Worm (Caenorhabditis elegans) whole organism, L1 larva: ENCODE data around the gene pinn-1.

Experiments
- C16A3.4 ChIP-seq: fragments of 150-350 bp; optimal IDR thresholded peaks from 2 replicates; lab custom pipeline; 2014; ENCODE audit warnings: missing biosample characterization, missing genetic modification characterization
- C34B4.2 ChIP-seq: sonication (generic microtip); optimal IDR thresholded peaks from 2 replicates; lab custom pipeline; 2017; ENCODE audit warnings: mild to moderate bottlenecking, missing genetic modification characterization, missing compliant biosample characterization
- aha-1 ChIP-seq: fragments of 150-350 bp; optimal IDR thresholded peaks from 2 replicates; lab custom pipeline; 2014; ENCODE audit warnings: missing biosample characterization, missing genetic modification characterization
- alr-1 ChIP-seq: fragments of 200-800 bp; sonication (Bioruptor generic); optimal IDR thresholded peaks from 2 replicates; lab custom pipeline; 2018; ENCODE audit warnings: borderline replicate concordance, mild to moderate bottlenecking, missing genetic modification characterization, missing compliant biosample characterization
- aly-2 ChIP-seq: fragments of 150-350 bp; optimal IDR thresholded peaks from 2 replicates; lab custom pipeline; 2014; ENCODE audit warnings: missing biosample characterization, missing genetic modification characterization
- blmp-1 ChIP-seq: fragments of 150-350 bp; optimal IDR thresholded peaks from 2 replicates; lab custom pipeline; 2014; ENCODE audit warnings: missing biosample characterization, missing genetic modification characterization
- ceh-63 ChIP-seq: fragments of 200-800 bp; sonication (Bioruptor generic); optimal IDR thresholded peaks from 2 replicates; lab custom pipeline; 2018; ENCODE audit warnings: mild to moderate bottlenecking, missing genetic modification characterization, missing compliant biosample characterization
- ceh-8 ChIP-seq: fragments of 200-800 bp; sonication (Bioruptor generic); optimal IDR thresholded peaks from 2 replicates; lab custom pipeline; 2018; ENCODE audit warnings: mild to moderate bottlenecking, missing genetic modification characterization, moderate library complexity, missing compliant biosample characterization
- ceh-82 ChIP-seq, 3 experiments: fragments of 150-350 bp in 1 of 3; sonication (generic microtip) in 2 of 3; optimal IDR thresholded peaks; 2 replicates each; lab custom pipeline; 2014 to 2017; ENCODE audit warnings: missing biosample characterization in 3 of 3, missing genetic modification characterization in 3 of 3
- ceh-88 ChIP-seq: fragments of 200-800 bp; sonication (Bioruptor generic); IDR thresholded peaks from 2 replicates; pipeline ENCODE4 v1.3.6; 2022; ENCODE audit warnings: missing genetic modification characterization, missing compliant biosample characterization
- ceh-90 ChIP-seq: sonication (generic microtip); optimal IDR thresholded peaks from 2 replicates; lab custom pipeline; 2016; ENCODE audit warnings: missing genetic modification characterization, missing compliant biosample characterization
- ces-1 ChIP-seq: fragments of 150-350 bp; optimal IDR thresholded peaks from 2 replicates; lab custom pipeline; 2014; ENCODE audit warnings: missing biosample characterization, missing genetic modification reagents, missing genetic modification characterization
- efl-1 ChIP-seq, 4 experiments: fragments of 150-350 bp; optimal IDR thresholded peaks in 3 of 4; peaks in 1 of 4; 1 replicate in 1 of 4; 2 replicates in 3 of 4; lab custom pipeline; 2014; ENCODE audit warnings: missing biosample characterization in 2 of 4, missing genetic modification characterization in 2 of 4, missing genetic modification reagents in 2 of 4
- efl-3 ChIP-seq: fragments of 200-800 bp; sonication (Bioruptor generic); optimal IDR thresholded peaks from 2 replicates; lab custom pipeline; 2018; ENCODE audit warnings: mild to moderate bottlenecking, missing genetic modification characterization, missing compliant biosample characterization
- egl-13 ChIP-seq: sonication (generic microtip); optimal IDR thresholded peaks from 2 replicates; lab custom pipeline; 2016; ENCODE audit warnings: missing genotype, missing genetic modification reagents, missing genetic modification characterization, missing compliant biosample characterization
- egl-27 ChIP-seq, 2 experiments: fragments of 150-350 bp in 1 of 2; sonication (generic microtip); optimal IDR thresholded peaks; 3 replicates each; lab custom pipeline; 2017 to 2018; ENCODE audit warnings: missing biosample characterization in 2 of 2, missing genetic modification characterization in 2 of 2, missing genetic modification reagents in 2 of 2
- elt-3 ChIP-seq, 6 experiments: fragments of 150-350 bp in 1 of 6; sonication (generic microtip); optimal IDR thresholded peaks; 2 replicates each; lab custom pipeline; 2017 to 2018; ENCODE audit warnings: missing biosample characterization in 6 of 6, missing genetic modification characterization in 6 of 6, inconsistent platforms in 1 of 6
- fkh-10 ChIP-seq: sonication (generic microtip); optimal IDR thresholded peaks from 2 replicates; lab custom pipeline; 2017; ENCODE audit warnings: missing biosample characterization, missing genetic modification reagents, missing genetic modification characterization
- fkh-4 ChIP-seq: sonication (generic microtip); optimal IDR thresholded peaks from 2 replicates; lab custom pipeline; 2016; ENCODE audit warnings: missing compliant biosample characterization, missing genetic modification characterization, borderline replicate concordance
- hlh-4 ChIP-seq: sonication (generic microtip); optimal IDR thresholded peaks from 2 replicates; lab custom pipeline; 2016; ENCODE audit warnings: mild to moderate bottlenecking, missing genetic modification characterization, missing compliant biosample characterization
- irx-1 ChIP-seq: sonication (generic microtip); optimal IDR thresholded peaks from 2 replicates; lab custom pipeline; 2016; ENCODE audit warnings: missing genetic modification characterization, missing compliant biosample characterization
- jun-1 ChIP-seq: fragments of 150-350 bp; optimal IDR thresholded peaks from 2 replicates; lab custom pipeline; 2014; ENCODE audit warnings: missing biosample characterization, missing genetic modification reagents, missing genetic modification characterization
- lin-13 ChIP-seq: fragments of 150-350 bp; optimal IDR thresholded peaks from 2 replicates; lab custom pipeline; 2014; ENCODE audit warnings: missing biosample characterization, missing genetic modification reagents, missing genetic modification characterization
- lin-14 ChIP-seq: fragments of 200-800 bp; sonication (Bioruptor generic); optimal IDR thresholded peaks from 2 replicates; lab custom pipeline; 2018; ENCODE audit warnings: mild to moderate bottlenecking, missing genetic modification characterization, moderate library complexity, missing compliant biosample characterization
- lin-15B ChIP-seq: fragments of 150-350 bp; sonication (generic microtip); optimal IDR thresholded peaks from 3 replicates; lab custom pipeline; 2014; ENCODE audit warnings: missing biosample characterization, missing genetic modification characterization
- lin-35 ChIP-seq, 2 experiments: fragments of 150-350 bp; optimal IDR thresholded peaks; 2 replicates each; lab custom pipeline; 2014; ENCODE audit warnings: missing biosample characterization in 2 of 2, missing genetic modification characterization in 2 of 2, missing genetic modification reagents in 2 of 2
- lir-3 ChIP-seq: sonication (generic microtip); optimal IDR thresholded peaks from 2 replicates; lab custom pipeline; 2016; ENCODE audit warnings: mild to moderate bottlenecking, missing genetic modification characterization, moderate library complexity, missing compliant biosample characterization; ENCODE audit not compliant: poor library complexity
- lsy-2 ChIP-seq, 2 experiments: fragments of 150-350 bp; optimal IDR thresholded peaks; 2 replicates each; lab custom pipeline; 2014; ENCODE audit warnings: missing biosample characterization in 2 of 2, missing genetic modification characterization in 2 of 2
- mdl-1 ChIP-seq, 2 experiments: fragments of 150-350 bp; optimal IDR thresholded peaks; 2 replicates each; lab custom pipeline; 2014 to 2017; ENCODE audit warnings: missing biosample characterization in 2 of 2, missing genetic modification characterization in 2 of 2, inconsistent platforms in 1 of 2
- mef-2 ChIP-seq: fragments of 150-350 bp; optimal IDR thresholded peaks from 2 replicates; lab custom pipeline; 2014; ENCODE audit warnings: missing biosample characterization, missing genetic modification characterization
- mep-1 ChIP-seq: fragments of 150-350 bp; optimal IDR thresholded peaks from 2 replicates; lab custom pipeline; 2014; ENCODE audit warnings: missing biosample characterization, missing genetic modification characterization
- nhr-12 ChIP-seq: sonication (generic microtip); optimal IDR thresholded peaks from 2 replicates; lab custom pipeline; 2017; ENCODE audit warnings: missing biosample characterization, missing genetic modification characterization
- nhr-19 ChIP-seq: fragments of 200-800 bp; sonication (Bioruptor generic); conservative IDR thresholded peaks from 2 replicates; pipeline ENCODE4 v1.3.6; 2022; ENCODE audit warnings: missing genetic modification characterization, missing compliant biosample characterization
- nhr-20 ChIP-seq: sonication (generic microtip); optimal IDR thresholded peaks from 2 replicates; lab custom pipeline; 2016; ENCODE audit warnings: mild to moderate bottlenecking, missing genetic modification characterization, missing compliant biosample characterization
- nhr-237 ChIP-seq: fragments of 150-350 bp; optimal IDR thresholded peaks from 2 replicates; lab custom pipeline; 2014; ENCODE audit warnings: missing biosample characterization, missing genetic modification characterization
- nhr-71 ChIP-seq: sonication (generic microtip); optimal IDR thresholded peaks from 2 replicates; lab custom pipeline; 2016; ENCODE audit warnings: mild to moderate bottlenecking, missing genetic modification characterization, moderate library complexity, missing compliant biosample characterization
- nhr-77 ChIP-seq: fragments of 150-350 bp; optimal IDR thresholded peaks from 2 replicates; lab custom pipeline; 2014; ENCODE audit warnings: missing biosample characterization, missing genetic modification characterization
- nhr-84 ChIP-seq: sonication (generic microtip); optimal IDR thresholded peaks from 2 replicates; lab custom pipeline; 2017; ENCODE audit warnings: missing biosample characterization, missing genetic modification characterization
- pag-3 ChIP-seq: sonication (generic microtip); optimal IDR thresholded peaks from 2 replicates; lab custom pipeline; 2017; ENCODE audit warnings: missing genetic modification characterization, mild to moderate bottlenecking, missing compliant biosample characterization, antibody characterized with exemption, borderline replicate concordance; ENCODE audit not compliant: insufficient read depth
- pqm-1 ChIP-seq: sonication (generic microtip); optimal IDR thresholded peaks from 3 replicates; lab custom pipeline; 2017; ENCODE audit warnings: missing biosample characterization, missing genetic modification characterization
- rnt-1 ChIP-seq: sonication (generic microtip); optimal IDR thresholded peaks from 2 replicates; lab custom pipeline; 2016; ENCODE audit warnings: mild to moderate bottlenecking, missing genetic modification characterization, moderate library complexity, missing compliant biosample characterization
- snpc-4 ChIP-seq: fragments of 150-350 bp; optimal IDR thresholded peaks from 2 replicates; lab custom pipeline; 2014; ENCODE audit warnings: missing biosample characterization, missing genetic modification characterization
- snu-23 ChIP-seq: sonication (generic microtip); optimal IDR thresholded peaks from 2 replicates; lab custom pipeline; 2016; ENCODE audit warnings: missing genetic modification characterization, missing compliant biosample characterization
- sox-4 ChIP-seq: sonication (generic microtip); optimal IDR thresholded peaks from 2 replicates; lab custom pipeline; 2016; ENCODE audit warnings: missing genetic modification characterization, missing compliant biosample characterization
- sup-37 ChIP-seq: fragments of 200-800 bp; sonication (Bioruptor generic); optimal IDR thresholded peaks from 2 replicates; lab custom pipeline; 2018; ENCODE audit warnings: mild to moderate bottlenecking, missing genetic modification characterization, missing compliant biosample characterization
- tlp-1 ChIP-seq: fragments of 150-350 bp; optimal IDR thresholded peaks from 2 replicates; lab custom pipeline; 2014; ENCODE audit warnings: missing biosample characterization, missing genetic modification characterization
- unc-130 ChIP-seq: fragments of 150-350 bp; optimal IDR thresholded peaks from 2 replicates; lab custom pipeline; 2017; ENCODE audit warnings: missing biosample characterization, missing genetic modification characterization, inconsistent platforms
- unc-30 ChIP-seq: sonication (generic microtip); optimal IDR thresholded peaks from 2 replicates; lab custom pipeline; 2017; ENCODE audit warnings: missing biosample characterization, missing genetic modification characterization
- xbp-1 ChIP-seq: sonication (generic microtip); optimal IDR thresholded peaks from 2 replicates; lab custom pipeline; 2016; ENCODE audit warnings: missing genetic modification characterization, missing compliant biosample characterization
- zag-1 ChIP-seq: fragments of 150-350 bp; optimal IDR thresholded peaks from 2 replicates; lab custom pipeline; 2014; ENCODE audit warnings: missing biosample characterization, missing genetic modification characterization
- ztf-11 ChIP-seq, 2 experiments: sonication (generic microtip); optimal IDR thresholded peaks; 2 replicates each; lab custom pipeline; 2016 to 2017; ENCODE audit warnings: missing genetic modification characterization in 2 of 2, missing biosample characterization in 1 of 2, missing compliant biosample characterization in 1 of 2

The pinn-1 gene

ce11 chrII:2888957-2889630 is at the start of gene pinn-1:
TSS of gene pinn-1 (minus strand) at chrII:2889007.
- TF ChIP-seq nhr-77 (tag; lab: Kevin White, UChicago) (peak; percentile 67), sup-37 (GFP tag; lab: Kevin White, UChicago) (peak; percentile 83), elt-3 (tag; optimal IDR thresholded peaks at IDR 0.05; lab: Kevin White, UChicago) (peak in 2 of 6 experiments; percentile 74 to 76), snu-23 (GFP tag; lab: Kevin White, UChicago) (peak; percentile 94), ztf-11 (tag; optimal IDR thresholded peaks at IDR 0.05; lab: Kevin White, UChicago) (peak in 1 of 2 experiments; percentile 98), sox-4 (peak; percentile 95), jun-1 (peak; percentile 77), fkh-4 (tag; lab: Kevin White, UChicago) (peak; percentile 99), C34B4.2 (tag; lab: Kevin White, UChicago) (peak; percentile 74), xbp-1 (tag; lab: Kevin White, UChicago) (peak; percentile 92), pqm-1 (tag; lab: Kevin White, UChicago) (peak; percentile 49), irx-1 (tag; lab: Kevin White, UChicago) (peak; percentile 98), blmp-1 (tag; lab: Kevin White, UChicago) (peak; percentile 49), pag-3 (tag; lab: Kevin White, UChicago) (no peak), mep-1 (tag; lab: Kevin White, UChicago) (peak; percentile 81), lin-35 (GFP tag; optimal IDR thresholded peaks at IDR 0.05; lab: Kevin White, UChicago) (peak; percentile 85 to 87), nhr-84 (tag; lab: Kevin White, UChicago) (no peak), egl-13 (tag; lab: Kevin White, UChicago) (peak; percentile 97), lin-14 (GFP tag; lab: Kevin White, UChicago) (peak; percentile 92), ceh-90 (peak; percentile 97), lsy-2 (tag; optimal IDR thresholded peaks at IDR 0.05; lab: Kevin White, UChicago) (peak; percentile 90 to 91), snpc-4 (tag; lab: Kevin White, UChicago) (peak; percentile 75), efl-1 (optimal IDR thresholded peaks at IDR 0.05; lab: Kevin White, UChicago) (peak; percentile 87 to 89), efl-1 (GFP tag; optimal IDR thresholded peaks at IDR 0.05 in 1 of 2; lab: Kevin White, UChicago) (peak; percentile 83 to 98), ceh-8 (GFP tag; lab: Kevin White, UChicago) (peak; percentile 85), nhr-12 (tag; lab: Kevin White, UChicago) (no peak), hlh-4 (tag; lab: Kevin White, UChicago) (no peak), unc-130 (peak; percentile 94), lir-3 (tag; lab: Kevin White, UChicago) (peak; percentile 97), tlp-1 (tag; lab: Kevin White, UChicago) (no peak), aha-1 (tag; lab: Kevin White, UChicago) (no peak), aly-2 (peak; percentile 61), nhr-71 (tag; lab: Kevin White, UChicago) (peak; percentile 96), ces-1 (GFP tag; lab: Kevin White, UChicago) (no peak), zag-1 (tag; lab: Kevin White, UChicago) (no peak), ceh-88 (GFP tag; lab: Robert Waterston, UW) (peak; percentile 79), ceh-63 (peak; percentile 55), lin-15B (tag; lab: Kevin White, UChicago) (peak; percentile 94), efl-3 (GFP tag; lab: Kevin White, UChicago) (peak; percentile 89), nhr-237 (tag; lab: Kevin White, UChicago) (peak; percentile 53), nhr-20 (peak; percentile 92), mef-2 (tag; lab: Kevin White, UChicago) (peak; percentile 53), mdl-1 (tag; optimal IDR thresholded peaks at IDR 0.05; lab: Kevin White, UChicago) (peak in 1 of 2 experiments; percentile 79), egl-27 (tag; optimal IDR thresholded peaks at IDR 0.05; lab: Kevin White, UChicago) (no peak), rnt-1 (peak; percentile 100), ceh-82 (tag; optimal IDR thresholded peaks at IDR 0.05; lab: Kevin White, UChicago) (peak; percentile 95 to 98 (median 95)), unc-30 (no peak), nhr-19 (GFP tag; lab: Robert Waterston, UW) (peak; percentile 92), C16A3.4 (tag; lab: Kevin White, UChicago) (peak; percentile 90), alr-1 (tag; lab: Kevin White, UChicago) (no peak), fkh-10 (GFP tag; lab: Kevin White, UChicago) (peak; percentile 75), lin-13 (GFP tag; lab: Kevin White, UChicago) (peak; percentile 91)
